Fruit fly (Drosophila melanogaster) whole organism: ENCODE measurements around the gene CG43064.

Experiments
- CG8478 ChIP-seq: fragments of >200 bp; optimal IDR thresholded peaks from 2 replicates; lab custom pipeline; 2018; ENCODE audit warnings: inconsistent platforms
- EcR ChIP-seq, 2 experiments: fragments of >200 bp; optimal IDR thresholded peaks; 2 replicates each; lab custom pipeline; 2017; ENCODE audit warnings: missing biosample characterization in 2 of 2, missing genetic modification characterization in 2 of 2, missing genetic modification reagents in 2 of 2
- psq ChIP-seq: fragments of >200 bp; optimal IDR thresholded peaks from 2 replicates; lab custom pipeline; 2017
- usp ChIP-seq: fragments of >200 bp; optimal IDR thresholded peaks from 2 replicates; lab custom pipeline; 2017; ENCODE audit warnings: missing biosample characterization, missing genetic modification characterization, mixed read lengths

- TF ChIP-seq EcR (GFP tag; optimal IDR thresholded peaks at IDR 0.05; lab: Kevin White, UChicago) (no peak), usp (GFP tag; lab: Kevin White, UChicago) (no peak), psq (lab: Kevin White, UChicago) (no peak), CG8478 (lab: Kevin White, UChicago) (no peak)
Observed at dm6 chr3L:11881084-11881483, 44.6 kb upstream of the CG43064 start, which contains the start of gene CCDC151.
